Fruit fly (Drosophila melanogaster) whole organism, wandering third instar larva: Measurements from ENCODE around the gene CG34001.

Experiments
- Abd-B ChIP-seq: fragments of >200 bp; optimal IDR thresholded peaks from 2 replicates; lab custom pipeline; 2017; ENCODE audit warnings: missing biosample characterization, missing genetic modification characterization
- CG32264 ChIP-seq: fragments of 200-800 bp; sonication (Bioruptor generic); optimal IDR thresholded peaks from 2 replicates; lab custom pipeline; 2016; ENCODE audit warnings: missing biosample characterization, missing genetic modification characterization
- CG9705 ChIP-seq: fragments of 200-800 bp; sonication (Bioruptor generic); optimal IDR thresholded peaks from 2 replicates; lab custom pipeline; 2018; ENCODE audit warnings: missing biosample characterization, mild to moderate bottlenecking, missing genetic modification characterization
- Dif ChIP-seq: fragments of 200-275, 200-300 bp; sonication (Bioruptor generic); optimal IDR thresholded peaks from 2 replicates; lab custom pipeline; 2018; ENCODE audit warnings: missing biosample characterization, missing genetic modification characterization; ENCODE audit not compliant: partially characterized antibody
- GATAd ChIP-seq: sonication (Bioruptor generic); optimal IDR thresholded peaks from 2 replicates; lab custom pipeline; 2016; ENCODE audit warnings: missing biosample characterization, missing genetic modification characterization
- HLH106 ChIP-seq: fragments of 200-800 bp; optimal IDR thresholded peaks from 3 replicates; lab custom pipeline; 2019; ENCODE audit warnings: missing biosample characterization, mild to moderate bottlenecking, missing genetic modification characterization, moderate library complexity
- Hnf4 ChIP-seq: fragments of 200-800 bp; sonication (Bioruptor generic); optimal IDR thresholded peaks from 2 replicates; lab custom pipeline; 2016; ENCODE audit warnings: missing biosample characterization, mild to moderate bottlenecking, missing genetic modification characterization
- Hr83 ChIP-seq: fragments of 200-300 bp; sonication (Bioruptor generic); optimal IDR thresholded peaks from 2 replicates; lab custom pipeline; 2016; ENCODE audit warnings: missing biosample characterization, mild to moderate bottlenecking, missing genetic modification characterization, moderate library complexity; ENCODE audit not compliant: poor library complexity, severe bottlenecking
- Jra ChIP-seq: sonication (Bioruptor generic); optimal IDR thresholded peaks from 2 replicates; lab custom pipeline; 2016; ENCODE audit warnings: missing biosample characterization, missing genetic modification characterization
- Myc ChIP-seq: fragments of >200 bp; optimal IDR thresholded peaks from 2 replicates; lab custom pipeline; 2017
- OdsH ChIP-seq: fragments of 200-800 bp; sonication (Bioruptor generic); optimal IDR thresholded peaks from 2 replicates; lab custom pipeline; 2016; ENCODE audit warnings: missing biosample characterization, mild to moderate bottlenecking, missing genetic modification characterization
- Rel ChIP-seq, 2 experiments: fragments of 200-800 bp; sonication (Bioruptor generic) in 1 of 2; optimal IDR thresholded peaks; 2 replicates in 1 of 2; 3 replicates in 1 of 2; lab custom pipeline; 2016 to 2019; ENCODE audit warnings: mild to moderate bottlenecking in 2 of 2, missing biosample characterization in 2 of 2, missing genetic modification characterization in 2 of 2, moderate library complexity in 1 of 2
- br ChIP-seq: fragments of 200-800 bp; sonication (Bioruptor generic); optimal IDR thresholded peaks from 2 replicates; lab custom pipeline; 2016; ENCODE audit warnings: missing biosample characterization, missing genetic modification characterization
- brk ChIP-seq: fragments of 200-800 bp; sonication (Bioruptor generic); optimal IDR thresholded peaks from 2 replicates; lab custom pipeline; 2016; ENCODE audit warnings: missing biosample characterization, mild to moderate bottlenecking, missing genetic modification characterization
- dmrt93B ChIP-seq: fragments of 200-800 bp; sonication (Bioruptor generic); optimal IDR thresholded peaks from 2 replicates; lab custom pipeline; 2018; ENCODE audit warnings: missing biosample characterization, mild to moderate bottlenecking, missing genetic modification characterization
- dsf ChIP-seq: sonication (Bioruptor generic); optimal IDR thresholded peaks from 2 replicates; lab custom pipeline; 2016; ENCODE audit warnings: missing biosample characterization, missing genetic modification characterization, borderline replicate concordance
- ey ChIP-seq: fragments of 200-800 bp; sonication (Bioruptor generic); optimal IDR thresholded peaks from 2 replicates; lab custom pipeline; 2016; ENCODE audit warnings: missing biosample characterization, missing genetic modification characterization
- foxo ChIP-seq, 2 experiments: fragments of 200-800 bp; sonication (Bioruptor generic); optimal IDR thresholded peaks; 2 replicates in 1 of 2; 3 replicates in 1 of 2; lab custom pipeline; 2016 to 2017; ENCODE audit warnings: missing biosample characterization in 2 of 2, missing genetic modification characterization in 2 of 2
- fru ChIP-seq: fragments of 200-800 bp; sonication (Bioruptor generic); optimal IDR thresholded peaks from 3 replicates; lab custom pipeline; 2016; ENCODE audit warnings: missing biosample characterization, mild to moderate bottlenecking, missing genetic modification characterization
- h ChIP-seq: fragments of 200-800 bp; sonication (Bioruptor generic); optimal IDR thresholded peaks from 3 replicates; lab custom pipeline; 2016; ENCODE audit warnings: missing biosample characterization, mild to moderate bottlenecking, missing genetic modification characterization
- lola ChIP-seq: fragments of >200 bp; optimal IDR thresholded peaks from 2 replicates; lab custom pipeline; 2017; ENCODE audit warnings: missing biosample characterization, missing genetic modification characterization
- pan ChIP-seq: fragments of >200 bp; optimal IDR thresholded peaks from 2 replicates; lab custom pipeline; 2017
- rgr ChIP-seq: fragments of 200-800 bp; sonication (Bioruptor generic); optimal IDR thresholded peaks from 3 replicates; lab custom pipeline; 2016; ENCODE audit warnings: missing biosample characterization, mild to moderate bottlenecking, missing genetic modification characterization
- sv ChIP-seq: fragments of 200-800 bp; sonication (Bioruptor generic); optimal IDR thresholded peaks from 3 replicates; lab custom pipeline; 2016; ENCODE audit warnings: missing biosample characterization, missing genetic modification characterization
- usp ChIP-seq: fragments of >200 bp; optimal IDR thresholded peaks from 2 replicates; lab custom pipeline; 2017; ENCODE audit warnings: missing biosample characterization, missing genetic modification characterization
- woc ChIP-seq: sonication (Bioruptor generic); optimal IDR thresholded peaks from 2 replicates; lab custom pipeline; 2016; ENCODE audit warnings: missing biosample characterization, mild to moderate bottlenecking, missing genetic modification characterization

Gene CG34001

dm6 chr3L:10647158-10647557, 16.3 kb downstream of the CG34001 start:
- no peak for TF ChIP-seq foxo (GFP tag; optimal IDR thresholded peaks at IDR 0.05; lab: Kevin White, UChicago)
- TF ChIP-seq Rel (GFP tag; optimal IDR thresholded peaks at IDR 0.05; lab: Kevin White, UChicago): no peak
- TF ChIP-seq Rel (tag; optimal IDR thresholded peaks at IDR 0.05; lab: Kevin White, UChicago): no peak
- TF ChIP-seq rgr (GFP tag; lab: Kevin White, UChicago): no peak
- TF ChIP-seq dsf: no peak
- no peak for TF ChIP-seq Jra (GFP tag; lab: Kevin White, UChicago)
- no peak for TF ChIP-seq pan (lab: Kevin White, UChicago)
- TF ChIP-seq ey: no peak
- no peak for TF ChIP-seq GATAd
- no peak for TF ChIP-seq CG9705 (GFP tag; lab: Kevin White, UChicago)
- TF ChIP-seq fru (GFP tag; lab: Kevin White, UChicago): no peak

dm6 chr3L:10648431-10648830, 17.6 kb downstream of the CG34001 start:
- TF ChIP-seq usp (GFP tag; lab: Kevin White, UChicago): no peak
- no peak for TF ChIP-seq foxo (GFP tag; optimal IDR thresholded peaks at IDR 0.05; lab: Kevin White, UChicago)
- no peak for TF ChIP-seq Hnf4 (GFP tag; lab: Kevin White, UChicago)
- no peak for TF ChIP-seq Abd-B
- TF ChIP-seq lola (GFP tag; lab: Kevin White, UChicago): no peak

dm6 chr3L:10651271-10651670, 20.4 kb downstream of the CG34001 start:
- TF ChIP-seq usp (GFP tag; lab: Kevin White, UChicago) (no peak), woc (GFP tag; lab: Kevin White, UChicago) (no peak), Abd-B (no peak), br (no peak), Hnf4 (GFP tag; lab: Kevin White, UChicago) (no peak), Rel (GFP tag; optimal IDR thresholded peaks at IDR 0.05; lab: Kevin White, UChicago) (no peak), Rel (tag; optimal IDR thresholded peaks at IDR 0.05; lab: Kevin White, UChicago) (no peak), pan (lab: Kevin White, UChicago) (no peak), GATAd (no peak), foxo (GFP tag; optimal IDR thresholded peaks at IDR 0.05; lab: Kevin White, UChicago) (no peak), h (no peak), dmrt93B (no peak), Myc (lab: Kevin White, UChicago) (no peak), fru (GFP tag; lab: Kevin White, UChicago) (no peak), Jra (GFP tag; lab: Kevin White, UChicago) (no peak), OdsH (GFP tag; lab: Kevin White, UChicago) (no peak), HLH106 (tag; lab: Kevin White, UChicago) (no peak)

dm6 chr3L:10652487-10652886, 21.6 kb downstream of the CG34001 start:
- no peak for TF ChIP-seq ey
- no peak for TF ChIP-seq Myc (lab: Kevin White, UChicago)
- TF ChIP-seq brk (GFP tag; lab: Kevin White, UChicago): no peak
- TF ChIP-seq rgr (GFP tag; lab: Kevin White, UChicago): no peak

DNA sequence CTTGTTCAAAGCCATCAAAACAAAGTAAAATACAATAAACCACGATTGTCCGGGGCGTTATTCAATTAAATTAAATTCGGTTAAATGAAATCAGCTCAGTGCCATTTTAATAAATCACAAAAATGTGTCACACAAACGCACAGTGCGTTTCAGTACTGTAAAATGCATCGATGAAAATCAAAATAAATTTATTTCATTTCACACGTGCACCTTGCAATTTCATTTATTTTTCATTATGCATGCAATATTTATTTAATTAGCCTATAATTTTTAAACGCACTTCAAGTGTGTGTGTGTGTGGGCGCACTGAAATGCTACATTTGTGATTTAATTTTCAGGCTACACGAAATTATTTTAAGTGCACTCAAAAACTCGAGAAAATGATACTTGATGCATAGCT, 23.6 kb downstream of the CG34001 start:
- TF ChIP-seq Dif (no peak), CG32264 (GFP tag; lab: Kevin White, UChicago) (no peak)

dm6 chr3L:10656451-10657198, 25.7 kb downstream of the CG34001 start:
- peak; percentile 46 for TF ChIP-seq OdsH (GFP tag; lab: Kevin White, UChicago)
- TF ChIP-seq Hnf4 (GFP tag; lab: Kevin White, UChicago): peak; percentile 19
- peak; percentile 23 for TF ChIP-seq h
- TF ChIP-seq Hr83 (GFP tag; lab: Kevin White, UChicago): peak; percentile 57
- no peak for TF ChIP-seq CG9705 (GFP tag; lab: Kevin White, UChicago)
- TF ChIP-seq dsf: no peak
- TF ChIP-seq sv: peak; percentile 12
- no peak for TF ChIP-seq usp (GFP tag; lab: Kevin White, UChicago)
- peak; percentile 25 for TF ChIP-seq rgr (GFP tag; lab: Kevin White, UChicago)
- TF ChIP-seq br: peak; percentile 36
- TF ChIP-seq fru (GFP tag; lab: Kevin White, UChicago): peak; percentile 21
- peak in 1 of 2 experiments; percentile 11 for TF ChIP-seq foxo (GFP tag; optimal IDR thresholded peaks at IDR 0.05; lab: Kevin White, UChicago)
- TF ChIP-seq, all 38 proteins: peak for 9
